Worm (Caenorhabditis elegans) whole organism, L1 larva: Measurements from ENCODE around the gene idpp-15.

Source experiments
- ces-1 ChIP-seq: fragments of 150-350 bp; optimal IDR thresholded peaks from 2 replicates; lab custom pipeline; 2014; ENCODE audit warnings: missing biosample characterization, missing genetic modification reagents, missing genetic modification characterization
- nhr-11 ChIP-seq: fragments of 150-350 bp; optimal IDR thresholded peaks from 2 replicates; lab custom pipeline; 2014; ENCODE audit warnings: missing biosample characterization, missing genetic modification characterization
- nhr-71 ChIP-seq: sonication (generic microtip); optimal IDR thresholded peaks from 2 replicates; lab custom pipeline; 2016; ENCODE audit warnings: mild to moderate bottlenecking, missing genetic modification characterization, moderate library complexity, missing compliant biosample characterization

ce11 chrIII:8491945-8492344, 32.9 kb upstream of the idpp-15 start:
- TF ChIP-seq ces-1 (GFP tag; lab: Kevin White, UChicago), result no peak
- TF ChIP-seq nhr-11, result no peak
- no peak for TF ChIP-seq nhr-71 (tag; lab: Kevin White, UChicago)
